Fruit fly (Drosophila melanogaster): ENCODE measurements around the gene Nepl17.

The Nepl17 gene

dm6 chr3R:28831172-28831571, 41.5 kb upstream of the Nepl17 start (continued):
- TF ChIP-seq crp (GFP tag; optimal IDR thresholded peaks at IDR 0.05) (no peak), Dip2 (GFP tag; IDR thresholded peaks at IDR 0.05) (no peak), btn (GFP tag; optimal IDR thresholded peaks at IDR 0.05) (no peak), salm (tag; optimal IDR thresholded peaks at IDR 0.05) (no peak), CG9437 (GFP tag; optimal IDR thresholded peaks at IDR 0.05) (no peak), sqz (GFP tag; optimal IDR thresholded peaks at IDR 0.05) (no peak), Hr39 (optimal IDR thresholded peaks at IDR 0.05) (no peak), cg (GFP tag; optimal IDR thresholded peaks at IDR 0.05) (peak; percentile 19), CG34376 (GFP tag; optimal IDR thresholded peaks at IDR 0.05) (peak; percentile 85), seq (GFP tag; IDR thresholded peaks at IDR 0.05) (no peak), CG12219 (GFP tag; optimal IDR thresholded peaks at IDR 0.05) (no peak), CG4282 (GFP tag; optimal IDR thresholded peaks at IDR 0.05) (no peak), row (GFP tag; IDR thresholded peaks at IDR 0.05) (peak; percentile 51), CG17361 (GFP tag; IDR thresholded peaks at IDR 0.05) (no peak), CG5180 (GFP tag; optimal IDR thresholded peaks at IDR 0.05) (no peak), CG1647 (GFP tag; optimal IDR thresholded peaks at IDR 0.05) (peak; percentile 50), kay (GFP tag; optimal IDR thresholded peaks at IDR 0.05) (peak; percentile 71), CG30403 (GFP tag; optimal IDR thresholded peaks at IDR 0.05) (no peak), Elba2 (GFP tag; optimal IDR thresholded peaks at IDR 0.05) (no peak), Dad (GFP tag; optimal IDR thresholded peaks at IDR 0.05) (no peak), CG6791 (GFP tag; IDR thresholded peaks at IDR 0.05; ENCODE audit: partially characterized antibody) (0 out of 3 replicates have a peak, but pooled peaks have one; percentile 4), mam (GFP tag; optimal IDR thresholded peaks at IDR 0.05) (peak; percentile 4), CG8290 (GFP tag; optimal IDR thresholded peaks at IDR 0.05) (no peak), CG8290 (tag; optimal IDR thresholded peaks at IDR 0.05) (peak in 1 of 2 experiments; percentile 49), Lhr (GFP tag; optimal IDR thresholded peaks at IDR 0.05) (no peak), Trl (optimal IDR thresholded peaks at IDR 0.05) (peak in 1 of 2 experiments; percentile 67), Trl (GFP tag; optimal IDR thresholded peaks at IDR 0.05) (no peak), Dref (GFP tag; IDR thresholded peaks at IDR 0.05) (no peak), CG12071 (GFP tag; optimal IDR thresholded peaks at IDR 0.05) (no peak), Ets97D (GFP tag; optimal IDR thresholded peaks at IDR 0.05) (no peak), CG2712 (tag; optimal IDR thresholded peaks at IDR 0.05) (no peak), TFAM (GFP tag; optimal IDR thresholded peaks at IDR 0.05) (no peak), nmo (GFP tag; optimal IDR thresholded peaks at IDR 0.05) (no peak), sob (GFP tag; IDR thresholded peaks at IDR 0.05) (peak; percentile 47; the same call in 1 of the 2 replicates), HLH4C (GFP tag; IDR thresholded peaks at IDR 0.05; ENCODE audit: partially characterized antibody) (peak; percentile 29; the same call in 1 of the 3 replicates), CG4707 (GFP tag; optimal IDR thresholded peaks at IDR 0.05) (peak; percentile 42), Antp (GFP tag; optimal IDR thresholded peaks at IDR 0.05) (no peak), gsb (GFP tag; IDR thresholded peaks at IDR 0.05) (no peak), Nf-YC (tag; optimal IDR thresholded peaks at IDR 0.05) (no peak), ftz-f1 (GFP tag; optimal IDR thresholded peaks at IDR 0.05) (no peak), Dll (GFP tag; IDR thresholded peaks at IDR 0.05; ENCODE audit: partially characterized antibody) (no peak), Bteb2 (GFP tag; optimal IDR thresholded peaks at IDR 0.05) (no peak), HLH3B (GFP tag; IDR thresholded peaks at IDR 0.05) (0 out of 2 replicates have a peak, but pooled peaks have one; percentile 18), stc (GFP tag; IDR thresholded peaks at IDR 0.05) (no peak), GATAe (GFP tag; conservative IDR thresholded peaks at IDR 0.05) (peak; percentile 74), CG18599 (GFP tag; optimal IDR thresholded peaks at IDR 0.05) (peak; percentile 31), CG6765 (GFP tag; optimal IDR thresholded peaks at IDR 0.05) (peak; percentile 46), Pdp1 (GFP tag; optimal IDR thresholded peaks at IDR 0.05) (peak in 1 of 2 experiments; percentile 46), CG4328 (GFP tag; optimal IDR thresholded peaks at IDR 0.05) (no peak), CG17385 (GFP tag; optimal IDR thresholded peaks at IDR 0.05) (no peak), pros (GFP tag; optimal IDR thresholded peaks at IDR 0.05) (no peak), grau (tag; optimal IDR thresholded peaks at IDR 0.05) (no peak)
